Worm (Caenorhabditis elegans) whole organism, late embryonic: ENCODE data around the gene Y39B6A.34.

Experiments
- ama-1 ChIP-seq: fragments of 150-350 bp; optimal IDR thresholded peaks from 2 replicates; lab custom pipeline; 2014
- ceh-18 ChIP-seq: sonication (generic microtip); optimal IDR thresholded peaks from 2 replicates; lab custom pipeline; 2016; ENCODE audit warnings: missing genetic modification characterization, missing compliant biosample characterization
- ceh-45 ChIP-seq: fragments of 200-800 bp; sonication (Bioruptor generic); IDR thresholded peaks from 2 replicates; pipeline ENCODE4 v1.3.6; 2022; ENCODE audit warnings: missing genetic modification reagents, missing genetic modification characterization, missing compliant biosample characterization
- pha-4 ChIP-seq: fragments of 150-350 bp; optimal IDR thresholded peaks from 2 replicates; lab custom pipeline; 2018; ENCODE audit warnings: missing biosample characterization, missing genetic modification reagents, missing genetic modification characterization

ce11 chrV:18990958-18991357 is 9.9 kb upstream of the Y39B6A.34 start:
- TF ChIP-seq ceh-18 (tag; lab: Kevin White, UChicago) (no peak), pha-4 (tag; lab: Kevin White, UChicago) (no peak), ceh-45 (GFP tag; lab: Robert Waterston, UW) (no peak), ama-1 (lab: Kevin White, UChicago) (no peak)
